Worm (Caenorhabditis elegans) whole organism, late embryonic: Measurements from ENCODE around the gene ceh-20.
"Not testable (repeated sequence)": the region's sequence is repeated elsewhere in the genome, so short reads cannot be mapped to it uniquely, and the experiment has no call there.

Source experiments
- C08G9.2 ChIP-seq: sonication (generic microtip); optimal IDR thresholded peaks from 2 replicates; lab custom pipeline; 2016; ENCODE audit warnings: mild to moderate bottlenecking, missing genetic modification characterization, moderate library complexity, missing compliant biosample characterization
- C38D4.7 ChIP-seq: fragments of 200-800 bp; sonication (Bioruptor generic); optimal IDR thresholded peaks from 2 replicates; lab custom pipeline; 2018; ENCODE audit warnings: mild to moderate bottlenecking, missing genetic modification characterization, moderate library complexity, missing compliant biosample characterization
- F13H6.1 ChIP-seq: sonication (generic microtip); optimal IDR thresholded peaks from 2 replicates; lab custom pipeline; 2016; ENCODE audit warnings: missing genetic modification characterization, missing compliant biosample characterization
- K02D7.2 ChIP-seq: sonication (generic microtip); optimal IDR thresholded peaks from 2 replicates; lab custom pipeline; 2017; ENCODE audit warnings: mild to moderate bottlenecking, missing genetic modification characterization, missing compliant biosample characterization
- Y22D7AL.16 ChIP-seq: sonication (generic microtip); optimal IDR thresholded peaks from 2 replicates; lab custom pipeline; 2016; ENCODE audit warnings: missing genetic modification characterization, missing compliant biosample characterization
- ceh-14 ChIP-seq: sonication (generic microtip); optimal IDR thresholded peaks from 2 replicates; lab custom pipeline; 2016; ENCODE audit warnings: missing genotype, missing genetic modification characterization, missing compliant biosample characterization
- ceh-18 ChIP-seq: sonication (generic microtip); optimal IDR thresholded peaks from 2 replicates; lab custom pipeline; 2016; ENCODE audit warnings: missing genetic modification characterization, missing compliant biosample characterization
- ceh-2 ChIP-seq: sonication (generic microtip); optimal IDR thresholded peaks from 2 replicates; lab custom pipeline; 2016; ENCODE audit warnings: missing genotype, missing genetic modification characterization, missing compliant biosample characterization
- ceh-22 ChIP-seq: sonication (generic microtip); optimal IDR thresholded peaks from 2 replicates; lab custom pipeline; 2017; ENCODE audit warnings: missing biosample characterization, missing genetic modification characterization
- ceh-24 ChIP-seq: sonication (generic microtip); optimal IDR thresholded peaks from 2 replicates; lab custom pipeline; 2016; ENCODE audit warnings: mild to moderate bottlenecking, missing genetic modification characterization, missing compliant biosample characterization
- ceh-30 ChIP-seq: fragments of 150-350 bp; optimal IDR thresholded peaks from 2 replicates; lab custom pipeline; 2014; ENCODE audit warnings: missing biosample characterization, missing genetic modification characterization
- ceh-31 ChIP-seq: sonication (generic microtip); optimal IDR thresholded peaks from 2 replicates; lab custom pipeline; 2016; ENCODE audit warnings: missing genetic modification characterization, missing compliant biosample characterization
- ceh-34 ChIP-seq: sonication (generic microtip); optimal IDR thresholded peaks from 2 replicates; lab custom pipeline; 2016; ENCODE audit warnings: mild to moderate bottlenecking, missing genetic modification characterization, missing compliant biosample characterization
- ceh-45 ChIP-seq: fragments of 200-800 bp; sonication (Bioruptor generic); IDR thresholded peaks from 2 replicates; pipeline ENCODE4 v1.3.6; 2022; ENCODE audit warnings: missing genetic modification reagents, missing genetic modification characterization, missing compliant biosample characterization
- ceh-48 ChIP-seq: sonication (generic microtip); optimal IDR thresholded peaks from 2 replicates; lab custom pipeline; 2016; ENCODE audit warnings: missing genetic modification characterization, inconsistent platforms, missing compliant biosample characterization
- dmd-4 ChIP-seq: sonication (generic microtip); optimal IDR thresholded peaks from 2 replicates; lab custom pipeline; 2016; ENCODE audit warnings: borderline replicate concordance, missing genetic modification characterization, missing compliant biosample characterization
- dve-1 ChIP-seq: sonication (generic microtip); optimal IDR thresholded peaks from 2 replicates; lab custom pipeline; 2017; ENCODE audit warnings: antibody characterized with exemption, mild to moderate bottlenecking, missing genetic modification characterization, missing compliant biosample characterization
- fkh-10 ChIP-seq: fragments of 150-350 bp; optimal IDR thresholded peaks from 2 replicates; lab custom pipeline; 2014; ENCODE audit warnings: missing biosample characterization, missing genetic modification reagents, missing genetic modification characterization
- fkh-6 ChIP-seq: sonication (generic microtip); optimal IDR thresholded peaks from 2 replicates; lab custom pipeline; 2016; ENCODE audit warnings: missing genetic modification characterization, missing compliant biosample characterization
- hlh-13 ChIP-seq: fragments of 200-800 bp; sonication (Bioruptor generic); optimal IDR thresholded peaks from 2 replicates; lab custom pipeline; 2018; ENCODE audit warnings: mild to moderate bottlenecking, missing genetic modification characterization, missing compliant biosample characterization
- hlh-15 ChIP-seq: sonication (generic microtip); optimal IDR thresholded peaks from 2 replicates; lab custom pipeline; 2016; ENCODE audit warnings: missing genetic modification characterization, missing compliant biosample characterization
- hlh-30 ChIP-seq: sonication (generic microtip); optimal IDR thresholded peaks from 2 replicates; lab custom pipeline; 2017; ENCODE audit warnings: antibody characterized with exemption, missing genetic modification characterization, missing compliant biosample characterization; ENCODE audit not compliant: insufficient read depth
- hlh-6 ChIP-seq: sonication (generic microtip); optimal IDR thresholded peaks from 2 replicates; lab custom pipeline; 2016; ENCODE audit warnings: missing genotype, missing genetic modification characterization, missing compliant biosample characterization
- hlh-8 ChIP-seq: sonication (generic microtip); optimal IDR thresholded peaks from 2 replicates; lab custom pipeline; 2016; ENCODE audit warnings: missing genotype, missing genetic modification characterization, missing compliant biosample characterization
- nfya-1 ChIP-seq: sonication (generic microtip); optimal IDR thresholded peaks from 2 replicates; lab custom pipeline; 2017; ENCODE audit warnings: missing genetic modification characterization, mild to moderate bottlenecking, missing compliant biosample characterization, antibody characterized with exemption, moderate library complexity
- nhr-11 ChIP-seq: fragments of 150-350 bp; optimal IDR thresholded peaks from 2 replicates; lab custom pipeline; 2014; ENCODE audit warnings: missing biosample characterization, missing genetic modification characterization
- pat-9 ChIP-seq: fragments of 200-800 bp; sonication (Bioruptor generic); optimal IDR thresholded peaks from 2 replicates; lab custom pipeline; 2018; ENCODE audit warnings: mild to moderate bottlenecking, missing genetic modification characterization, moderate library complexity, missing compliant biosample characterization
- pax-1 ChIP-seq: fragments of 150-350 bp; optimal IDR thresholded peaks from 2 replicates; lab custom pipeline; 2014; ENCODE audit warnings: missing biosample characterization, missing genetic modification characterization
- pha-4 ChIP-seq: fragments of 150-350 bp; optimal IDR thresholded peaks from 2 replicates; lab custom pipeline; 2018; ENCODE audit warnings: missing biosample characterization, missing genetic modification reagents, missing genetic modification characterization
- pros-1 ChIP-seq: fragments of 150-350 bp; optimal IDR thresholded peaks from 2 replicates; lab custom pipeline; 2014; ENCODE audit warnings: missing biosample characterization, missing genetic modification reagents, missing genetic modification characterization
- ref-2 ChIP-seq: sonication (generic microtip); optimal IDR thresholded peaks from 2 replicates; lab custom pipeline; 2016; ENCODE audit warnings: missing genetic modification characterization, missing compliant biosample characterization
- rnt-1 ChIP-seq: sonication (generic microtip); optimal IDR thresholded peaks from 2 replicates; lab custom pipeline; 2016; ENCODE audit warnings: missing genetic modification characterization, missing compliant biosample characterization
- sdc-2 ChIP-seq: sonication (generic microtip); optimal IDR thresholded peaks from 2 replicates; lab custom pipeline; 2016; ENCODE audit warnings: missing genotype, missing genetic modification characterization, missing compliant biosample characterization
- sox-2 ChIP-seq: fragments of 200-800 bp; sonication (Bioruptor generic); IDR thresholded peaks from 2 replicates; pipeline ENCODE4 v1.3.6; 2022; ENCODE audit warnings: missing genetic modification reagents, missing genetic modification characterization, missing compliant biosample characterization
- sox-4 ChIP-seq: sonication (generic microtip); optimal IDR thresholded peaks from 2 replicates; lab custom pipeline; 2017; ENCODE audit warnings: mild to moderate bottlenecking, missing genetic modification characterization, inconsistent platforms, missing compliant biosample characterization
- syd-9 ChIP-seq: sonication (generic microtip); optimal IDR thresholded peaks from 2 replicates; lab custom pipeline; 2016; ENCODE audit warnings: mild to moderate bottlenecking, missing genetic modification characterization, moderate library complexity, missing compliant biosample characterization
- tbx-2 ChIP-seq: sonication (generic microtip); optimal IDR thresholded peaks from 2 replicates; lab custom pipeline; 2016; ENCODE audit warnings: missing genetic modification characterization, missing compliant biosample characterization
- ttx-3 ChIP-seq: sonication (generic microtip); optimal IDR thresholded peaks from 2 replicates; lab custom pipeline; 2016; ENCODE audit warnings: missing genetic modification reagents, missing genetic modification characterization, missing compliant biosample characterization
- unc-55 ChIP-seq: sonication (generic microtip); optimal IDR thresholded peaks from 2 replicates; lab custom pipeline; 2017; ENCODE audit warnings: missing biosample characterization, missing genetic modification reagents, missing genetic modification characterization
- unc-86 ChIP-seq: sonication (generic microtip); optimal IDR thresholded peaks from 2 replicates; lab custom pipeline; 2016; ENCODE audit warnings: missing genetic modification characterization, missing compliant biosample characterization
- zip-5 ChIP-seq: sonication (generic microtip); optimal IDR thresholded peaks from 2 replicates; lab custom pipeline; 2016; ENCODE audit warnings: missing genetic modification characterization, missing compliant biosample characterization
- ztf-16 ChIP-seq: sonication (generic microtip); optimal IDR thresholded peaks from 2 replicates; lab custom pipeline; 2017; ENCODE audit warnings: missing genetic modification characterization, missing compliant biosample characterization

The ceh-20 gene

DNA sequence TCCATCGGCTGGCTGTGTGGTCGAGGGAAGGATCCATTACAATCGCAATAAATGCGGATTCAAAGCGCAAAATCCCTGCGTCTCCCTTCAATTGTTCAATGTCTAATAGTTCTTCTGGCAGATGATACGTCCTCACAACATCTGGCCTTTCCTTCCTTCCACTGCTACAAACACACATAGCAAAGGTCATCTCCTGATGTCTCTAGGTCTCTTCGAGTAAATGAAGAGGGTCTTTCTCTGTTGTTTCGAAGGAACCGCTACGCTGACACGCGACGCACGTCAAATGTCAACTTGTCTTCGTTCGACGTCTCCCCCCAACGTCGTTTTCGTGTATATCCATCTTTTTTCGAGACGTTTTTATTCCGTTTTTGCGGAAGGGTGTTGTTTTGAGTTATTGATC, 809 bp upstream of the ceh-20 start:
- no peak for TF ChIP-seq ttx-3 (tag; lab: Kevin White, UChicago)
- TF ChIP-seq dmd-4 (tag; lab: Kevin White, UChicago) = no peak
- no peak for TF ChIP-seq unc-86 (tag; lab: Kevin White, UChicago)
- no peak for TF ChIP-seq pha-4 (tag; lab: Kevin White, UChicago)
- peak; percentile 39 for TF ChIP-seq rnt-1 (tag; lab: Kevin White, UChicago)
- peak; percentile 100 for TF ChIP-seq unc-55 (GFP tag; lab: Kevin White, UChicago)
- no peak for TF ChIP-seq syd-9
- no peak for TF ChIP-seq dve-1 (tag; lab: Kevin White, UChicago)
- no peak for TF ChIP-seq F13H6.1 (tag; lab: Kevin White, UChicago)
- TF ChIP-seq ceh-30 (tag; lab: Kevin White, UChicago) = no peak
- TF ChIP-seq ref-2 (tag; lab: Kevin White, UChicago) = peak; percentile 62
- TF ChIP-seq sox-4 (tag; lab: Kevin White, UChicago) = no peak
- no peak for TF ChIP-seq pax-1 (tag; lab: Kevin White, UChicago)
- TF ChIP-seq ceh-34 (tag; lab: Kevin White, UChicago) = peak; percentile 37
- peak; percentile 60 for TF ChIP-seq tbx-2 (tag; lab: Kevin White, UChicago)
- TF ChIP-seq ceh-18 (tag; lab: Kevin White, UChicago) = peak; percentile 18
- no peak for TF ChIP-seq fkh-10 (GFP tag; lab: Kevin White, UChicago)
- TF ChIP-seq hlh-8 (tag; lab: Kevin White, UChicago) = peak; percentile 94
- no peak for TF ChIP-seq hlh-6 (tag; lab: Kevin White, UChicago)
- no peak for TF ChIP-seq sox-2 (GFP tag; lab: Robert Waterston, UW)
- TF ChIP-seq C08G9.2 = no peak
- no peak for TF ChIP-seq K02D7.2
- TF ChIP-seq zip-5 (tag; lab: Kevin White, UChicago) = no peak
- no peak for TF ChIP-seq fkh-6 (tag; lab: Kevin White, UChicago)
- TF ChIP-seq ceh-48 (tag; lab: Kevin White, UChicago) = no peak
- TF ChIP-seq nfya-1 (tag; lab: Kevin White, UChicago) = peak; percentile 60
- no peak for TF ChIP-seq ceh-14 (tag; lab: Kevin White, UChicago)
- TF ChIP-seq pat-9 (tag; lab: Kevin White, UChicago) = peak; percentile 10
- no peak for TF ChIP-seq ztf-16 (tag; lab: Kevin White, UChicago)
- TF ChIP-seq ceh-31 (tag; lab: Kevin White, UChicago) = peak; percentile 65
- TF ChIP-seq hlh-30 (tag; lab: Kevin White, UChicago) = peak; percentile 56
- no peak for TF ChIP-seq ceh-2
- no peak for TF ChIP-seq hlh-15 (tag; lab: Kevin White, UChicago)

DNA sequence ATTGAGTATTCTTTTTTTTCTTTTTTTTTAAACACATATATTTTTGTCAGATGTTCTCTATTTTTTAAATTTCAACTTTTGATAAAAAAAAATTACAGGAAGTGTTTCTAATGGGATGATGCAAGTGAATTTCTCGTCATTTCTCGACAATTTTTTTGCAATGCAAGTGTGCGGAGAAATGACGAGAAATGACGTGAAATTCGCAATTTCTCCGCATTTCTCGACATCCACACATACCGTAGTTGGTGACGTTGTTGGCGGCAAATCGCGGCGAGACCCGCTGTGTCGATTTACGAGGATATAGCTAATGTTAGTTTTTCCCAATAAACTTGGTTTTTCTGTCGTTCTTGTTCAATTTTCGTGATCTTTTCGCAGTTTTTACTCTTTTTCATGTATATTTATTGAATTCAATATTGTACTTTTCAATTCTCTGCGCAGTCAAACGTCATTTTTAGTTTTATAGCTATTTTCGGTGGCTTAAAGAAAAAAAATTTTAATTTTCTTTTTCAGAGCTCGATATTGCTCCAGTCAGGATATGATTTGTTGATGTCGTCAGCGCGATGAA, 2.4 kb downstream of the ceh-20 start, which contains the start of gene F31E3.6:
F31E3.6 (plus strand) TSS at position 93 of the 565 bp plus-strand sequence.
- not testable (repeated sequence) for TF ChIP-seq ceh-30 (tag; lab: Kevin White, UChicago); ceh-24; ceh-45 (GFP tag; lab: Robert Waterston, UW)

DNA sequence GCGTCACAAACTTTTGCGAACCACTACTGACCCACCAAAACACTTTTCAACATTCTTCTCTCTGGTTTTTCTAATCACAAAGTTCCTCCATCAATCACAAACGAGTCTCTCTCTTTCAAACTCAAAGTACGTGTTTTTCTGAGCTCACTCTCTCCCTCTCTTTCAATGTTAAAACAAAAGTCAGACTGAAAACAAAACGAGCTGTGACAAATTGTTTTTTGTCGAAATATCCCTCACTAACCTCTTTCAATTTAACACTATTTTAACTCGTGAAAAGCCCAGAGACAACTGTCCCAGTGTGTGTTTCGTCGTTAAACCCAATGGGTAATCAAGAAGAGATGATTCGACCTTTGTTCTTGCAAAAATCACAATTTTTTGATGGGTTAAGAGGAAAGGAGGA, 8.4 kb downstream of the ceh-20 start:
- TF ChIP-seq ceh-18 (tag; lab: Kevin White, UChicago) (peak; percentile 78), ref-2 (tag; lab: Kevin White, UChicago) (no peak)
- TF ChIP-seq, all 69 proteins: peak for 1

DNA sequence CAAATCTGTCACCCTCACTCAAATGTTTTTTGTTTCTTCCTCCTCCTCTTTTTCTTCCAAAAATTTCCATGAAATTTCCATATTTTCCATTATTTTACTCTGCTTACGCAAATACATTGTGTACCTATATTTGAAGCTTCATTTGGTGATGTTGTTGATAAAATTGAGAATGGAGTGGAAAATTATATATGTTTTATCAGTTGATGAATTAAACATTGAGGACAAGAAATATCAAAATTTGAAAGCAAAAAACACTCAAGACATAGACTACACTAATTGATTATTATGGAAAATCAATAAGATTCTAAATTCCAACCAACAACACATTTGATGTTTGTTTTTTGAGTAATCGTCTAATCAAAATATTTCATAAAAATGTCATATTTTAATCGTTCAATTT, 9.5 kb downstream of the ceh-20 start:
- TF ChIP-seq hlh-13 (no peak), ceh-24 (no peak), zip-5 (tag; lab: Kevin White, UChicago) (no peak), ztf-16 (tag; lab: Kevin White, UChicago) (no peak), rnt-1 (tag; lab: Kevin White, UChicago) (no peak), Y22D7AL.16 (tag; lab: Kevin White, UChicago) (no peak), syd-9 (no peak), dve-1 (tag; lab: Kevin White, UChicago) (no peak), sdc-2 (tag; lab: Kevin White, UChicago) (no peak), ceh-22 (tag; lab: Kevin White, UChicago) (no peak), C38D4.7 (GFP tag; lab: Kevin White, UChicago) (no peak), nfya-1 (tag; lab: Kevin White, UChicago) (no peak), pros-1 (no peak), nhr-11 (no peak), ceh-18 (tag; lab: Kevin White, UChicago) (no peak), ceh-45 (GFP tag; lab: Robert Waterston, UW) (no peak)
- TF ChIP-seq, all 69 proteins: peak for 0
